Fruit fly (Drosophila melanogaster) whole organism, prepupa: ENCODE measurements around the gene oc.

Experiments used
- CG10631 ChIP-seq: fragments of 200-800 bp; sonication (Bioruptor generic); optimal IDR thresholded peaks from 2 replicates; lab custom pipeline; 2016; ENCODE audit warnings: missing biosample characterization, missing genetic modification characterization
- CG10669 ChIP-seq: fragments of 200-800 bp; sonication (Bioruptor generic); optimal IDR thresholded peaks from 3 replicates; lab custom pipeline; 2018; ENCODE audit warnings: missing biosample characterization, mild to moderate bottlenecking, missing genetic modification characterization, moderate library complexity
- CG11762 ChIP-seq: fragments of 200-800 bp; sonication (Bioruptor generic); optimal IDR thresholded peaks from 3 replicates; lab custom pipeline; 2016; ENCODE audit warnings: missing biosample characterization, missing genetic modification characterization; ENCODE audit not compliant: insufficient read depth
- CG1621 ChIP-seq: fragments of 200-800 bp; sonication (Bioruptor generic); optimal IDR thresholded peaks from 3 replicates; lab custom pipeline; 2018; ENCODE audit warnings: missing biosample characterization, mild to moderate bottlenecking, missing genetic modification characterization
- CG16779 ChIP-seq: fragments of 200-800 bp; sonication (Bioruptor generic); optimal IDR thresholded peaks from 3 replicates; lab custom pipeline; 2017; ENCODE audit warnings: missing biosample characterization, mild to moderate bottlenecking, missing genetic modification characterization
- CG3032 ChIP-seq: fragments of 200-800 bp; optimal IDR thresholded peaks from 2 replicates; lab custom pipeline; 2019; ENCODE audit warnings: missing biosample characterization, mild to moderate bottlenecking, missing genetic modification characterization, moderate library complexity
- CG32006 ChIP-seq: fragments of 200-800 bp; sonication (Bioruptor generic); optimal IDR thresholded peaks from 3 replicates; lab custom pipeline; 2017; ENCODE audit warnings: missing biosample characterization, mild to moderate bottlenecking, missing genetic modification characterization
- CG34406 ChIP-seq: fragments of 200-800 bp; sonication (Bioruptor generic); optimal IDR thresholded peaks from 3 replicates; lab custom pipeline; 2016; ENCODE audit warnings: missing biosample characterization, missing genetic modification characterization
- CG6276 ChIP-seq: fragments of 200-800 bp; sonication (Bioruptor generic); optimal IDR thresholded peaks from 2 replicates; lab custom pipeline; 2017; ENCODE audit warnings: missing biosample characterization, mild to moderate bottlenecking, missing genetic modification characterization
- CG6792 ChIP-seq: fragments of 200-800 bp; sonication (Bioruptor generic); optimal IDR thresholded peaks from 3 replicates; lab custom pipeline; 2016; ENCODE audit warnings: missing biosample characterization, missing genetic modification characterization
- CG6808 ChIP-seq: fragments of 200-800 bp; sonication (Bioruptor generic); optimal IDR thresholded peaks from 3 replicates; lab custom pipeline; 2017; ENCODE audit warnings: missing biosample characterization, missing genetic modification characterization, mild to moderate bottlenecking, moderate library complexity, missing genetic modification reagents
- CG6854 ChIP-seq: fragments of 200-800 bp; sonication (Bioruptor generic); optimal IDR thresholded peaks from 2 replicates; lab custom pipeline; 2017; ENCODE audit warnings: missing biosample characterization, mild to moderate bottlenecking, missing genetic modification characterization
- CG7368 ChIP-seq: fragments of 200-800 bp; sonication (Bioruptor generic); optimal IDR thresholded peaks from 3 replicates; lab custom pipeline; 2016; ENCODE audit warnings: missing biosample characterization, missing genetic modification characterization
- CG8632 ChIP-seq: fragments of 200-800 bp; sonication (Bioruptor generic); optimal IDR thresholded peaks from 3 replicates; lab custom pipeline; 2016; ENCODE audit warnings: missing biosample characterization, missing genetic modification characterization
- Eip75B ChIP-seq: fragments of 200-800 bp; sonication (Bioruptor generic); optimal IDR thresholded peaks from 3 replicates; lab custom pipeline; 2016; ENCODE audit warnings: missing biosample characterization, missing genetic modification characterization
- Eip78C ChIP-seq: fragments of 200-800 bp; sonication (Bioruptor generic); peaks from one replicate; lab custom pipeline; 2016; ENCODE audit warnings: missing biosample characterization, missing genetic modification characterization
- Eip93F ChIP-seq: fragments of 200-800 bp; sonication (Bioruptor generic); optimal IDR thresholded peaks from 2 replicates; lab custom pipeline; 2016; ENCODE audit warnings: missing biosample characterization, mild to moderate bottlenecking, missing genetic modification characterization
- Ets21C ChIP-seq: fragments of 200-800 bp; sonication (Bioruptor generic); optimal IDR thresholded peaks from 3 replicates; lab custom pipeline; 2016; ENCODE audit warnings: missing biosample characterization, missing genetic modification characterization
- Ets96B ChIP-seq: fragments of 200-800 bp; optimal IDR thresholded peaks from 2 replicates; lab custom pipeline; 2019; ENCODE audit warnings: missing biosample characterization, mild to moderate bottlenecking, missing genetic modification characterization, moderate library complexity
- Hr38 ChIP-seq: sonication (Bioruptor generic); optimal IDR thresholded peaks from 2 replicates; lab custom pipeline; 2016; ENCODE audit warnings: missing biosample characterization, missing genetic modification characterization
- Hr39 ChIP-seq: fragments of 200-800 bp; sonication (Bioruptor generic); optimal IDR thresholded peaks from 2 replicates; lab custom pipeline; 2016; ENCODE audit warnings: missing biosample characterization, missing genetic modification characterization
- Hr4 ChIP-seq: fragments of 200-800 bp; sonication (Bioruptor generic); optimal IDR thresholded peaks from 3 replicates; lab custom pipeline; 2016; ENCODE audit warnings: missing biosample characterization, missing genetic modification characterization
- Lpt ChIP-seq: fragments of 200-800 bp; sonication (Bioruptor generic); optimal IDR thresholded peaks from 3 replicates; lab custom pipeline; 2016; ENCODE audit warnings: missing biosample characterization, missing genetic modification characterization
- OdsH ChIP-seq: fragments of 200-800 bp; sonication (Bioruptor generic); optimal IDR thresholded peaks from 3 replicates; lab custom pipeline; 2016; ENCODE audit warnings: missing biosample characterization, missing genetic modification characterization
- Smox ChIP-seq: fragments of 200-800 bp; sonication (Bioruptor generic); optimal IDR thresholded peaks from 3 replicates; lab custom pipeline; 2016; ENCODE audit warnings: missing biosample characterization, missing genetic modification characterization
- Sox15 ChIP-seq: fragments of 200-800 bp; sonication (Bioruptor generic); optimal IDR thresholded peaks from 3 replicates; lab custom pipeline; 2016; ENCODE audit warnings: missing biosample characterization, missing genetic modification characterization
- achi ChIP-seq: fragments of 200-800 bp; sonication (Bioruptor generic); optimal IDR thresholded peaks from 3 replicates; lab custom pipeline; 2016; ENCODE audit warnings: missing biosample characterization, missing genetic modification characterization
- acj6 ChIP-seq: fragments of 200-800 bp; sonication (Bioruptor generic); optimal IDR thresholded peaks from 3 replicates; lab custom pipeline; 2016; ENCODE audit warnings: missing biosample characterization, missing genetic modification characterization
- cyc ChIP-seq: fragments of 200-800 bp; sonication (Bioruptor generic); optimal IDR thresholded peaks from 3 replicates; lab custom pipeline; 2016; ENCODE audit warnings: missing biosample characterization, missing genetic modification characterization
- dsx ChIP-seq: fragments of 200-800 bp; optimal IDR thresholded peaks from 3 replicates; lab custom pipeline; 2019; ENCODE audit warnings: missing biosample characterization, mild to moderate bottlenecking, missing genetic modification characterization, moderate library complexity; ENCODE audit not compliant: poor library complexity, severe bottlenecking
- fd85E ChIP-seq: fragments of 200-800 bp; sonication (Bioruptor generic); optimal IDR thresholded peaks from 3 replicates; lab custom pipeline; 2016; ENCODE audit warnings: missing biosample characterization, missing genetic modification characterization
- fkh ChIP-seq: fragments of 200-800 bp; sonication (Bioruptor generic); optimal IDR thresholded peaks from 3 replicates; lab custom pipeline; 2017; ENCODE audit warnings: missing biosample characterization, mild to moderate bottlenecking, missing genetic modification characterization, moderate library complexity
- lz ChIP-seq: fragments of 200-800 bp; sonication (Bioruptor generic); optimal IDR thresholded peaks from 3 replicates; lab custom pipeline; 2016; ENCODE audit warnings: missing biosample characterization, missing genetic modification characterization
- net ChIP-seq: fragments of 200-800 bp; sonication (Bioruptor generic); optimal IDR thresholded peaks from 3 replicates; lab custom pipeline; 2016; ENCODE audit warnings: missing biosample characterization, missing genetic modification characterization
- salr ChIP-seq, 2 experiments: fragments of 200-800 bp; sonication (Bioruptor generic); optimal IDR thresholded peaks; 3 replicates each; lab custom pipeline; 2016 to 2018; ENCODE audit warnings: missing biosample characterization in 2 of 2, missing genetic modification characterization in 2 of 2, mild to moderate bottlenecking in 1 of 2
- spab ChIP-seq: fragments of 200-800 bp; sonication (Bioruptor generic); optimal IDR thresholded peaks from 2 replicates; lab custom pipeline; 2017; ENCODE audit warnings: missing biosample characterization, mild to moderate bottlenecking, missing genetic modification characterization, missing genetic modification reagents
- svp ChIP-seq: fragments of 200-800 bp; sonication (Bioruptor generic); peaks from one replicate; lab custom pipeline; 2016; ENCODE audit warnings: missing biosample characterization, missing genetic modification characterization
- topi ChIP-seq: fragments of 200-800 bp; sonication (Bioruptor generic); optimal IDR thresholded peaks from 3 replicates; lab custom pipeline; 2016; ENCODE audit warnings: missing biosample characterization, missing genetic modification characterization
- vri ChIP-seq: fragments of 200-800 bp; sonication (Bioruptor generic); optimal IDR thresholded peaks from 3 replicates; lab custom pipeline; 2016; ENCODE audit warnings: missing biosample characterization, mild to moderate bottlenecking, missing genetic modification characterization

The oc gene

DNA sequence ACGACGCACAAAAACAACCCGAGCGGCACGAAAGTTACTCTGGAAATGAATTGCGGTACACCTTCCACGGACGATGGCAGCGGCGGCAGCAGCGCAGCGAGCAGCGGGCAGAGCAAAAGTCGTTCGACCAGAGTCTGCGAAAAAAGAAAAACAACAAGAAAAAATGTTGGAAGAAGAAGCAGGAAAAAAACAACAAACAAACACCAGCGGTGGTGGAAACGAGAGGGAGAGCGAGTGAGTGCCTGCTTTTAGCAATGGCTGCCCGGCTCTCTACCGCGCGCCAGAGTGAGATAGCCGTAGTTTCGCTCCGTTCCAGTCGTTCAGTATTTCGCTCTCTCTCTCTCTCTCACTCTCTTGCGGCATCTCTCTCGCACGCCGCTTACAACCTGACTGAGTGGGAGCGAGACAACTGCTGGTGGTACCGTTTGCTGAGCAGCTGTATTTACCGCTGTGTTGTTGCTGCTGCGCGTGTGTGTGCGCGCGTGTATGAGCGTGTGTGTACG is at the start of gene oc (continued):
- TF ChIP-seq spab (peak; percentile 29), CG11762 (GFP tag; lab: Kevin White, UChicago) (peak; percentile 45), acj6 (GFP tag; lab: Kevin White, UChicago) (no peak), CG1621 (tag; lab: Kevin White, UChicago) (peak; percentile 50), CG6276 (no peak), CG6792 (GFP tag; lab: Kevin White, UChicago) (peak; percentile 38), CG6808 (GFP tag; lab: Kevin White, UChicago) (peak; percentile 58), Sox15 (GFP tag; lab: Kevin White, UChicago) (no peak)

DNA sequence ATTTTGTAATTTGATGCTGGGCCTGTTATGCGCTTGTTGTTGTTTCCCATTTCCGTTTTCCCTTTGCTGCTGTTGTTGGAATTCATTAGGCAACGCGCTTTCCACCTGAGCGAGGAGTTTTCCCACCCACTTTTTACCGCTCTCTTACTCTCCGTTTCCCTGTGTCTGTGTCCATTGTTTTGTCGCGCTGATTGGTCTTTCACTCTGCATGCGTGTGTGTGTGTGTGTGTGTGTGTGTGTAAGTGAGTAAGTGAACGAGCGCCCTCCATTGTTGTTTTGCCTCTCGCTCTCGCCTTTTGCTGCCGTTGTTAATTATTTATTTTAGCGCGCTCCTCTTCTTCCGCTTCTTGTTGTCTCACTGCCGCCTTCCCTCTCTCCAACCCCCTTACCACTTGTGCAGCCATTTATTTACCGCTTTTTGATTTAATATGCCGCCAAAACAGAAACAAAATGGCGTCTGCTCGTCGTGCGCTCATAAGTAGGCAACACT is 45.7 kb upstream of the oc start:
- no peak for TF ChIP-seq dsx
- TF ChIP-seq fkh (GFP tag; lab: Kevin White, UChicago), result peak; percentile 8
- TF ChIP-seq, all 60 proteins: peak for 1

DNA sequence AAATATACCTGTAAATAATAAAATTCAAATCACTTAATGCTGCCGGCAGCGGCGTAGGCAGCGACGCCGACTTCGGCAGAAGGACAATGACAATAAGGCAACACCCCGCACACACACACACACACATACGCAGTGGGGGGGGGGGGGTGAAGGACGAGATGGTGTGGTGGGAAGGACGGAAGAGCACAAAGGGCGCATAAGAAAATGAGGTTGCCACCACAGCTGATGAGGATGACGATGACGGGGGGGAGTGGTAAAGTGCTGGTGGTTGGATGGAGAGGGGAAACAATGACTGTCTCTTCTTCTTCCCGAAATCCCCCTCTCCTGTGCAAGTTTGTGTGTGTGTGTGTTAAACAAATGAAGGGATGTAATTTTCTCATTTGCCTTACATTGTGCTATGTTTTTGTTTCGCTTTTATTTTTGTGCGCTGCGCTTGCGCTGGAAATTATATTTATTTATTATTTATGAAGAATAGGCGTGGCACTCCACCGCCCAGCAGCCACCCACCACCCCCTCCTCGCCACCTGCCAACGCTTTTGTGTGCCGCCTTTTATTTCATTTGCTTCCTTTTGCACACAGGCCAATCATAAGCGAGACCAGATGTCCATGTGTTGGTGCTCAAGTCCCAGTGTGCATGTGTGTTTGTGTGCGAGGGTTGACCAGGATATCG is 44.5 kb upstream of the oc start:
- TF ChIP-seq dsx, result no peak
- TF ChIP-seq acj6 (GFP tag; lab: Kevin White, UChicago), result no peak
- TF ChIP-seq Hr4 (GFP tag; lab: Kevin White, UChicago), result no peak
- TF ChIP-seq CG10631 (GFP tag; lab: Kevin White, UChicago), result no peak
- TF ChIP-seq vri (GFP tag; lab: Kevin White, UChicago), result no peak
- no peak for TF ChIP-seq Hr39 (GFP tag; lab: Kevin White, UChicago)
- no peak for TF ChIP-seq Eip75B (GFP tag; lab: Kevin White, UChicago)
- no peak for TF ChIP-seq net (GFP tag; lab: Kevin White, UChicago)
- no peak for TF ChIP-seq lz
- TF ChIP-seq spab, result no peak
- no peak for TF ChIP-seq Hr38 (GFP tag; lab: Kevin White, UChicago)

DNA sequence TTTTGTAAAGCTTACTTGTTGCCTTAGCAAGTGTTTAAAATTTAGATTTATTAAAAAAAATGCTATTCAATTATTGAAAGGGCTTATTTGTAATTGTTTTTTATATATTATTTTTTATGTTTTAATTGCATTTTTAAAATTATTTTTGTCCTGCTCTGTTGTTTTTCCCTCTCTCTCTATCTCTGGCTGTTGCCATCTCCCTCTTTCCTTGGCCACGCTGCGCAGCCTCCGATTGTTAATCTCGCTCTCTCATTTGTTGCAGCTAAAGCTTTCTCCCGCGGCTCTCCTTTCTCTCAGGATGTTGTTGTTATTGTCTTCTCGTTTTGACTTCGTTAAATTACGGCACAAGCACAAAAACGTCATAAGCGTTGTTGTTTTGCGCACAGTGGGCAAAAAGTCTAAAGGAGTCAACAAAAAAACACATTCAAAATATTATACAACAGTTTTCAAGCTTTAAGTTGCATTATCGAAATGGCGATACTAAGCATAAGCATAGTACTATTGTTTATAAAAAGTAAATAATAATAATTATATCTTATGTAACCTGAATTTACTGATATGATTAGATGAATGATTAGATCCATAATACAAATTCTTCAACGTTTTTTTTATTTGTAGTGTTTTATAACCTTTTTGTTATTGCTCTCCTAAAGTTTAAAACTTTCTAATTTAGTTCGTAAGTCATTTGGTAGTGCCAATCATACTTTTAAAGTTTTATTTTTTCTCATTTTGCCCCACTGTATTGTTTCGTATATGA is 43.8 kb upstream of the oc start:
- no peak for TF ChIP-seq CG6854 (GFP tag; lab: Kevin White, UChicago)
- TF ChIP-seq net (GFP tag; lab: Kevin White, UChicago), result no peak
- peak in 1 of 2 experiments; percentile 15 for TF ChIP-seq salr (GFP tag; optimal IDR thresholded peaks at IDR 0.05; lab: Kevin White, UChicago)
- no peak for TF ChIP-seq Ets21C (GFP tag; lab: Kevin White, UChicago)
- peak; percentile 13 for TF ChIP-seq CG8632 (GFP tag; lab: Kevin White, UChicago)
- TF ChIP-seq topi (GFP tag; lab: Kevin White, UChicago), result no peak
- TF ChIP-seq CG34406 (GFP tag; lab: Kevin White, UChicago), result peak; percentile 9
- peak; percentile 13 for TF ChIP-seq OdsH (GFP tag; lab: Kevin White, UChicago)
- TF ChIP-seq Ets96B (tag; lab: Kevin White, UChicago), result peak; percentile 5
- peak; percentile 58 for TF ChIP-seq Eip78C (GFP tag; lab: Kevin White, UChicago)
- peak; percentile 48 for TF ChIP-seq svp
- TF ChIP-seq CG32006 (GFP tag; lab: Kevin White, UChicago), result peak; percentile 10

DNA sequence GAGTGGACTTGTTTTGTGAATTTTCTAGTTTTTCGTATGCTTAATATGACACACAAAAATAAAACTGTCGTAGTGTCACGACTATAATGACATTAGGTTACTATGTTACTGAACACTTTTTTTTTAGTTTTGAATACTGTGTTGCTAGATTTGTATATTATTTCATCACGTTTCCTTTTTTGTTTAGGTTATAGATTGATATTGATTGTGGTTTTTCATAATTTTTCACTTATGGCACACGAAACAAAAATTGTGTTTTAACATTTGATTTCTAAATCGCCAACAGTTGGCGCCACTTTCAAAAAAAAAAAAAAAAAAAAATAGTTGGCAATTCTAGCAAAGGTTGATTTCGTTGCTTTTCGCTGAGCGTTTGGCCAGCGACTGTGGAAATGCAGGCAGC is 43.0 kb upstream of the oc start, which contains the start of gene CG11294:
Gene CG11294, minus strand, starts transcription at position 101 of the 400 bp plus-strand sequence.
- TF ChIP-seq CG10669 (GFP tag; lab: Kevin White, UChicago) (no peak), fd85E (GFP tag; lab: Kevin White, UChicago) (no peak), Smox (GFP tag; lab: Kevin White, UChicago) (no peak), Eip75B (GFP tag; lab: Kevin White, UChicago) (no peak), salr (GFP tag; optimal IDR thresholded peaks at IDR 0.05; lab: Kevin White, UChicago) (no peak), svp (no peak), CG16779 (tag; lab: Kevin White, UChicago) (no peak), CG8632 (GFP tag; lab: Kevin White, UChicago) (no peak), CG7368 (GFP tag; lab: Kevin White, UChicago) (no peak), cyc (GFP tag; lab: Kevin White, UChicago) (no peak), Eip78C (GFP tag; lab: Kevin White, UChicago) (no peak), topi (GFP tag; lab: Kevin White, UChicago) (no peak), Eip93F (GFP tag; lab: Kevin White, UChicago) (no peak), Lpt (GFP tag; lab: Kevin White, UChicago) (no peak), spab (no peak), achi (GFP tag; lab: Kevin White, UChicago) (no peak), CG3032 (tag; lab: Kevin White, UChicago) (no peak)
